Worm (Caenorhabditis elegans) whole organism, L2 larva: Measurements from ENCODE around the gene F35F10.6.
A peak's percentile ranks its signal among the peaks of the same experiment; 100 is the strongest.

Experiments
- C34F6.9 ChIP-seq: fragments of 150-350 bp; optimal IDR thresholded peaks from 2 replicates; lab custom pipeline; 2014; ENCODE audit warnings: missing biosample characterization, missing genetic modification characterization
- F13H6.1 ChIP-seq: sonication (generic microtip); optimal IDR thresholded peaks from 2 replicates; lab custom pipeline; 2016; ENCODE audit warnings: missing genetic modification characterization, missing compliant biosample characterization
- alr-1 ChIP-seq: fragments of 150-350 bp; optimal IDR thresholded peaks from 2 replicates; lab custom pipeline; 2014; ENCODE audit warnings: missing biosample characterization, missing genetic modification characterization
- lsy-2 ChIP-seq, 2 experiments: fragments of 150-350 bp in 1 of 2; sonication (generic microtip) in 1 of 2; optimal IDR thresholded peaks; 2 replicates each; lab custom pipeline; 2014 to 2017; ENCODE audit warnings: missing biosample characterization in 2 of 2, missing genetic modification characterization in 2 of 2
- mdl-1 ChIP-seq, 2 experiments: fragments of 150-350 bp in 1 of 2; sonication (generic microtip) in 1 of 2; optimal IDR thresholded peaks; 2 replicates each; lab custom pipeline; 2017; ENCODE audit warnings: missing biosample characterization in 2 of 2, missing genetic modification characterization in 2 of 2
- nhr-12 ChIP-seq: fragments of 150-350 bp; optimal IDR thresholded peaks from 2 replicates; lab custom pipeline; 2014; ENCODE audit warnings: missing biosample characterization, missing genetic modification characterization
- nhr-23 ChIP-seq: fragments of 150-350 bp; optimal IDR thresholded peaks from 2 replicates; lab custom pipeline; 2014; ENCODE audit warnings: missing biosample characterization, missing genetic modification reagents, missing genetic modification characterization
- nhr-77 ChIP-seq: fragments of 150-350 bp; optimal IDR thresholded peaks from 2 replicates; lab custom pipeline; 2014; ENCODE audit warnings: missing biosample characterization, missing genetic modification characterization
- sma-9 ChIP-seq, 2 experiments: fragments of 150-350 bp in 1 of 2; sonication (generic microtip) in 1 of 2; optimal IDR thresholded peaks; 2 replicates each; lab custom pipeline; 2014 to 2016; ENCODE audit warnings: missing genetic modification characterization in 2 of 2, mild to moderate bottlenecking in 1 of 2, missing biosample characterization in 1 of 2, missing compliant biosample characterization in 1 of 2, missing genetic modification reagents in 1 of 2, moderate library complexity in 1 of 2
- ztf-4 ChIP-seq: fragments of 150-350 bp; optimal IDR thresholded peaks from 2 replicates; lab custom pipeline; 2014; ENCODE audit warnings: missing biosample characterization, missing genetic modification characterization

- TF ChIP-seq mdl-1 (tag; optimal IDR thresholded peaks at IDR 0.05; lab: Kevin White, UChicago): no peak
- no peak for TF ChIP-seq sma-9 (GFP tag; optimal IDR thresholded peaks at IDR 0.05; lab: Kevin White, UChicago)
- TF ChIP-seq sma-9 (tag; optimal IDR thresholded peaks at IDR 0.05; lab: Kevin White, UChicago): no peak
- no peak for TF ChIP-seq nhr-77
- peak in 1 of 2 experiments; percentile 18 for TF ChIP-seq lsy-2 (tag; optimal IDR thresholded peaks at IDR 0.05; lab: Kevin White, UChicago)
- no peak for TF ChIP-seq alr-1 (tag; lab: Kevin White, UChicago)
- no peak for TF ChIP-seq nhr-23
- no peak for TF ChIP-seq nhr-12 (tag; lab: Kevin White, UChicago)
- no peak for TF ChIP-seq ztf-4 (tag; lab: Kevin White, UChicago)
- peak; percentile 9 for TF ChIP-seq C34F6.9 (tag; lab: Kevin White, UChicago)
- TF ChIP-seq F13H6.1 (tag; lab: Kevin White, UChicago): no peak
Measured at ce11 chrV:3278101-3278639, 11.0 kb downstream of the F35F10.6 start, which contains the start of gene fbxa-64.
